Worm (Caenorhabditis elegans) whole organism, young adult: Measurements from ENCODE around the gene nhr-145.

ENCODE experiments used
- B0336.3 ChIP-seq: fragments of 200-800 bp; sonication (Bioruptor generic); IDR thresholded peaks from 2 replicates; pipeline ENCODE4 v1.3.6; 2022; ENCODE audit warnings: missing genetic modification characterization, missing compliant biosample characterization
- ceh-27 ChIP-seq: fragments of 200-800 bp; sonication (Bioruptor generic); optimal IDR thresholded peaks from 2 replicates; lab custom pipeline; 2018; ENCODE audit warnings: mild to moderate bottlenecking, missing genetic modification characterization, moderate library complexity, missing compliant biosample characterization
- dpl-1 ChIP-seq: fragments of 150-350 bp; optimal IDR thresholded peaks from 2 replicates; lab custom pipeline; 2014; ENCODE audit warnings: missing biosample characterization, missing genetic modification reagents, missing genetic modification characterization
- him-1 ChIP-seq: sonication (generic microtip); optimal IDR thresholded peaks from 2 replicates; lab custom pipeline; 2016; ENCODE audit warnings: missing genotype, missing genetic modification reagents, missing genetic modification characterization, missing compliant biosample characterization
- hrde-1 ChIP-seq: sonication (generic microtip); optimal IDR thresholded peaks from 2 replicates; lab custom pipeline; 2016; ENCODE audit warnings: missing genetic modification characterization, mild to moderate bottlenecking, missing compliant biosample characterization, moderate library complexity, missing genotype, missing genetic modification reagents, borderline replicate concordance
- lin-35 ChIP-seq, 3 experiments: fragments of 150-350 bp in 2 of 3; sonication (generic microtip) in 1 of 3; optimal IDR thresholded peaks; 2 replicates each; lab custom pipeline; 2014 to 2018; ENCODE audit warnings: missing biosample characterization in 3 of 3, missing genetic modification characterization in 3 of 3, missing genetic modification reagents in 3 of 3
- lin-54 ChIP-seq: fragments of 200-800 bp; sonication (Bioruptor generic); optimal IDR thresholded peaks from 2 replicates; lab custom pipeline; 2018; ENCODE audit warnings: mild to moderate bottlenecking, missing genetic modification characterization, missing compliant biosample characterization
- lsl-1 ChIP-seq: fragments of 200-800 bp; sonication (Bioruptor generic); optimal IDR thresholded peaks from 2 replicates; lab custom pipeline; 2018; ENCODE audit warnings: mild to moderate bottlenecking, missing genetic modification characterization, moderate library complexity, missing compliant biosample characterization
- mel-28 ChIP-seq: sonication (generic microtip); optimal IDR thresholded peaks from 2 replicates; lab custom pipeline; 2016; ENCODE audit warnings: borderline replicate concordance, mild to moderate bottlenecking, missing genetic modification characterization, missing compliant biosample characterization
- mxl-1 ChIP-seq: sonication (generic microtip); optimal IDR thresholded peaks from 2 replicates; lab custom pipeline; 2016; ENCODE audit warnings: missing genetic modification characterization, missing compliant biosample characterization
- rcor-1 ChIP-seq: fragments of 200-800 bp; sonication (Bioruptor generic); IDR thresholded peaks from 2 replicates; pipeline ENCODE4 v1.3.6; 2022; ENCODE audit warnings: missing genetic modification reagents, missing genetic modification characterization, missing compliant biosample characterization
- zim-3 ChIP-seq: sonication (generic microtip); optimal IDR thresholded peaks from 2 replicates; lab custom pipeline; 2017; ENCODE audit warnings: mild to moderate bottlenecking, missing genetic modification characterization, moderate library complexity, missing compliant biosample characterization
- ztf-3 ChIP-seq: fragments of 200-800 bp; sonication (Bioruptor generic); optimal IDR thresholded peaks from 2 replicates; lab custom pipeline; 2018; ENCODE audit warnings: mild to moderate bottlenecking, missing genetic modification characterization, missing compliant biosample characterization

DNA sequence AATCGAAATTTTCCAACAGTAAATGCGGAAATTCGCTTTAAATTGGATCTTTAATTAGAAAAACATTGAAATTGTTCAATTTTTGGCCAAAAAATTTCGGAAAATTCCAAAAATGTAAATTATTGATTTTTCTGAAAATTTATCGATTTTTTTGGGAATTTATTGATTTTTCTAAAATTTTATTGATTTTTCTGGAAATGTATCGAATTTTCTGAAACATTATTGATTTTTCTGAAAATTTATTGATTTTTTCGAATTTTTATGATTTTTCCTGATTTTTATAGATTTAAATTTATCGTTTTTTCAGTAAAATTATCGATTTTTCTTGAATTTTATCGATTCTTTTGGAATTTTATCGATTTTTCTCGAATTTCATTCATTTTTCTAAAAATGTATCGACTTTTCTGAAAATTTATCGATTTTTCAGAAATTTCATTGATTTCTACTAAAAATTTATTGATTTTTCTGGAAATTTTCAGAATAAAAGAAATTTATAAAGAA lies 29.4 kb downstream of the nhr-145 start:
- TF ChIP-seq lin-54 (GFP tag; lab: Kevin White, UChicago) (no peak), ceh-27 (GFP tag; lab: Kevin White, UChicago) (no peak), mel-28 (tag; lab: Kevin White, UChicago) (no peak), ztf-3 (GFP tag; lab: Kevin White, UChicago) (no peak), lsl-1 (no peak), dpl-1 (no peak), him-1 (tag; lab: Kevin White, UChicago) (no peak), hrde-1 (tag; lab: Kevin White, UChicago) (no peak), rcor-1 (GFP tag; lab: Robert Waterston, UW) (no peak), zim-3 (tag; lab: Kevin White, UChicago) (no peak), mxl-1 (tag; lab: Kevin White, UChicago) (no peak), lin-35 (GFP tag; optimal IDR thresholded peaks at IDR 0.05; lab: Kevin White, UChicago) (no peak), B0336.3 (GFP tag; lab: Robert Waterston, UW) (no peak)
